Worm (Caenorhabditis elegans): ENCODE measurements around the gene abts-3.

Gene abts-3

DNA sequence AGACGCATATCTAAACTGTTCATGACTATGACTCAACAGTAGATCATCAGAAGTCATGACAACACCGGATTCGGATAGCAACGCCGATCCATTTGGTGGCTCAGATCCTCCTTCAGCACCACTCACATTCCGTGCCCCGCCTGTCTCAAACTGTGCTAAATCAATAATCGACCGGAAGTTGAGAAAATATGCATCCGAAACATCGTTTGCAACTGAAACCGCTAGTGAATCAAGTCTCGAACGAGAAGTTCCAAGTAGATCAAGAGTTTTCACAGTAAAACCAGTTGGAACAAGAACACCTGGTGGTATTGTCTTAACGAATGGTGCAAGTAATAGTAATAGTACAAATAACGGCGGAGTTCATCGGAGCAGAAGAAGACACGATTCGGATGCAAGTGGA lies 14.4 kb downstream of the abts-3 start:
- no peak for TF ChIP-seq nhr-19 (GFP tag; conservative IDR thresholded peaks at IDR 0.05)
- TF ChIP-seq tbx-2 (tag; optimal IDR thresholded peaks at IDR 0.05), result no peak
- no peak for TF ChIP-seq xbp-1 (tag; optimal IDR thresholded peaks at IDR 0.05)
- no peak for TF ChIP-seq ceh-63 (GFP tag; optimal IDR thresholded peaks at IDR 0.05)
- no peak for TF ChIP-seq F16B12.6 (tag; optimal IDR thresholded peaks at IDR 0.05)
- no peak for TF ChIP-seq zip-4 (GFP tag; optimal IDR thresholded peaks at IDR 0.05)
- no peak for TF ChIP-seq nhr-237 (tag; optimal IDR thresholded peaks at IDR 0.05)
- TF ChIP-seq ztf-4 (tag; optimal IDR thresholded peaks at IDR 0.05), result no peak
- TF ChIP-seq ceh-88 (GFP tag; IDR thresholded peaks at IDR 0.05), result no peak
- TF ChIP-seq alr-1 (tag; optimal IDR thresholded peaks at IDR 0.05; ENCODE audit: borderline replicate concordance), result no peak
- TF ChIP-seq vab-15 (tag; optimal IDR thresholded peaks at IDR 0.05), result no peak
- TF ChIP-seq nhr-76 (tag; optimal IDR thresholded peaks at IDR 0.05), result no peak

DNA sequence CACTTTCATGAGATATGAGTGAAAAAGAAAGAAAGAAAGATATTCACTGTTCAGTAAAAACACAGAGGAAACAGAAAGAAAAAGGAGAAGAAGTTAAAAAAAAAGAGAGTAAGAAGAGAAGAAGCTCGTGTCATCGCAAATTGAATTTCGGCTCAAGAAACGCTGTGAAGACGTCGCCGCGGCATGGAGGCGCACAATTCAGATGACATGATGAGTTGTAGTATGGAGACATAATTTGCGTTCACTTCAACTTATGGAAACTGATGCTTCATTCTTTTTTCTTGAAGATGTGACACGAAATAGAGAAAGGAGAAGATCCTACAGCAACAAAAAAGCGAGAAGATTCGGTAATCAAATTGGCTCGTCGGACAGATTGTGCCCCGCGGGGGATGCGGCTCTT lies 15.7 kb downstream of the abts-3 start:
- no peak for TF ChIP-seq zip-4 (GFP tag; optimal IDR thresholded peaks at IDR 0.05)
- TF ChIP-seq nhr-47 (tag; optimal IDR thresholded peaks at IDR 0.05), result peak; percentile 25
- no peak for TF ChIP-seq nhr-28 (tag; optimal IDR thresholded peaks at IDR 0.05)
- peak; percentile 81 for TF ChIP-seq lin-14 (GFP tag; optimal IDR thresholded peaks at IDR 0.05)
- TF ChIP-seq tlp-1 (tag; optimal IDR thresholded peaks at IDR 0.05), result no peak
- no peak for TF ChIP-seq ceh-63 (GFP tag; optimal IDR thresholded peaks at IDR 0.05)
- TF ChIP-seq mep-1 (tag; optimal IDR thresholded peaks at IDR 0.05), result no peak
- TF ChIP-seq sptf-1 (tag; optimal IDR thresholded peaks at IDR 0.05), result no peak
- no peak for TF ChIP-seq ztf-4 (tag; optimal IDR thresholded peaks at IDR 0.05)
- no peak for TF ChIP-seq lin-13 (GFP tag; optimal IDR thresholded peaks at IDR 0.05)
- no peak for TF ChIP-seq ets-5 (GFP tag; IDR thresholded peaks at IDR 0.05)
- TF ChIP-seq C04F5.9 (tag; optimal IDR thresholded peaks at IDR 0.05), result no peak
- no peak for TF ChIP-seq elt-3 (tag; optimal IDR thresholded peaks at IDR 0.05)
- no peak for TF ChIP-seq pqm-1 (tag; optimal IDR thresholded peaks at IDR 0.05)
- no peak for TF ChIP-seq isw-1 (GFP tag; IDR thresholded peaks at IDR 0.05)
- no peak for TF ChIP-seq mef-2 (tag; optimal IDR thresholded peaks at IDR 0.05)
- peak; percentile 23 for TF ChIP-seq nhr-71 (tag; optimal IDR thresholded peaks at IDR 0.05)
- no peak for TF ChIP-seq egl-27 (tag; optimal IDR thresholded peaks at IDR 0.05)
- no peak for TF ChIP-seq efl-3 (GFP tag; optimal IDR thresholded peaks at IDR 0.05)
- TF ChIP-seq sup-37 (GFP tag; optimal IDR thresholded peaks at IDR 0.05), result no peak
- no peak for TF ChIP-seq dsc-1 (tag; optimal IDR thresholded peaks at IDR 0.05)
- no peak for TF ChIP-seq efl-1 (optimal IDR thresholded peaks at IDR 0.05)
- peak in 1 of 2 experiments; percentile 43 for TF ChIP-seq efl-1 (GFP tag; optimal IDR thresholded peaks at IDR 0.05 in 1 of 2)
- no peak for TF ChIP-seq F16B12.6 (tag; optimal IDR thresholded peaks at IDR 0.05)
- TF ChIP-seq blmp-1 (tag; optimal IDR thresholded peaks at IDR 0.05), result no peak
- TF ChIP-seq egl-13 (tag; optimal IDR thresholded peaks at IDR 0.05), result no peak
- no peak for TF ChIP-seq lir-3 (tag; optimal IDR thresholded peaks at IDR 0.05; ENCODE audit: poor library complexity)
- peak; percentile 61 for TF ChIP-seq ces-1 (GFP tag; optimal IDR thresholded peaks at IDR 0.05)
- no peak for TF ChIP-seq ztf-11 (tag; optimal IDR thresholded peaks at IDR 0.05)
- TF ChIP-seq C34B4.2 (tag; optimal IDR thresholded peaks at IDR 0.05), result no peak
- TF ChIP-seq unc-30 (tag; optimal IDR thresholded peaks at IDR 0.05), result no peak
- TF ChIP-seq mdl-1 (tag; optimal IDR thresholded peaks at IDR 0.05), result no peak
- TF ChIP-seq fkh-8 (tag; optimal IDR thresholded peaks at IDR 0.05), result no peak
- no peak for TF ChIP-seq nhr-19 (GFP tag; conservative IDR thresholded peaks at IDR 0.05)
- TF ChIP-seq unc-62 (GFP tag; optimal IDR thresholded peaks at IDR 0.05), result no peak
- TF ChIP-seq lin-35 (GFP tag; optimal IDR thresholded peaks at IDR 0.05), result no peak
- no peak for TF ChIP-seq unc-86 (tag; optimal IDR thresholded peaks at IDR 0.05)
- no peak for TF ChIP-seq nhr-76 (tag; optimal IDR thresholded peaks at IDR 0.05)
- no peak for TF ChIP-seq C16A3.4 (tag; optimal IDR thresholded peaks at IDR 0.05)
- TF ChIP-seq aly-2 (tag; optimal IDR thresholded peaks at IDR 0.05), result no peak
- no peak for TF ChIP-seq ceh-82 (tag; optimal IDR thresholded peaks at IDR 0.05)
- TF ChIP-seq fkh-4 (tag; optimal IDR thresholded peaks at IDR 0.05; ENCODE audit: borderline replicate concordance), result no peak
- TF ChIP-seq fkh-10 (GFP tag; optimal IDR thresholded peaks at IDR 0.05), result peak; percentile 89
- no peak for TF ChIP-seq lin-15B (tag; optimal IDR thresholded peaks at IDR 0.05)
- TF ChIP-seq nhr-11 (tag; optimal IDR thresholded peaks at IDR 0.05), result no peak
- TF ChIP-seq hlh-4 (tag; optimal IDR thresholded peaks at IDR 0.05), result no peak

All from whole organism, L1 larva.